Worm (Caenorhabditis elegans): ENCODE results near the gene C47A10.16.

DNA sequence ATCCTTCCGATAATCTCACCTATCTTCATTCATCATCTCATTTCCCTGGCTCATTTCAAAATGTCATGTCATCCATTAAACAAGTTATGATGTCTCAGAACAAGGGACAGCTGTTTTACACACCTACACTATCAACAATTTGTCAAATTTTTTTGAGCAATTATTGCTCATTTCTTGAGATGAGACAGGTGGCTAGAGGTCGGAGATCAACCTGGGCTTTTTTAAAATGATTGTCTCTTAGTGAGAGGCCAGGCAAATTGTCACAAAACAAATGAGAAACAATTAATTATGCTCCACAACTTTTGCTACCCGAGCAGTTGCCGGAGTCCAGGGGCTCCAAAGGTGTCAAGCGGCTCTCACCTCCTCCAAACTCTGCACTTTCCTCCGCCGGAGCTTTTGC, 36.2 kb downstream of the C47A10.16 start:
- TF ChIP-seq cebp-2 (GFP tag; IDR thresholded peaks at IDR 0.05) (no peak), pha-4 (tag; optimal IDR thresholded peaks at IDR 0.05) (no peak), madf-3 (GFP tag; IDR thresholded peaks at IDR 0.05) (no peak), F22D6.2 (tag; optimal IDR thresholded peaks at IDR 0.05) (no peak), F52B5.7 (tag; optimal IDR thresholded peaks at IDR 0.05) (no peak), ccch-3 (GFP tag; optimal IDR thresholded peaks at IDR 0.05) (no peak), unc-62 (GFP tag; optimal IDR thresholded peaks at IDR 0.05) (no peak)

All from whole organism, young adult.